Worm (Caenorhabditis elegans) whole organism, young adult: Measurements from ENCODE around the gene nhr-88.

Experiments
- D2030.7 ChIP-seq: fragments of 200-800 bp; sonication (Bioruptor generic); IDR thresholded peaks from 2 replicates; pipeline ENCODE4 v1.3.6; 2022; ENCODE audit warnings: missing genetic modification reagents, missing genetic modification characterization, missing compliant biosample characterization
- F49E8.2 ChIP-seq: sonication (generic microtip); optimal IDR thresholded peaks from 3 replicates; lab custom pipeline; 2017; ENCODE audit warnings: missing genetic modification characterization, mild to moderate bottlenecking, missing compliant biosample characterization, antibody characterized with exemption, moderate library complexity; ENCODE audit not compliant: insufficient read depth
- ZK185.1 ChIP-seq: sonication (generic microtip); optimal IDR thresholded peaks from 2 replicates; lab custom pipeline; 2016; ENCODE audit warnings: mild to moderate bottlenecking, missing genetic modification characterization, missing compliant biosample characterization; ENCODE audit not compliant: poor library complexity, severe bottlenecking
- efl-1 ChIP-seq: fragments of 150-350 bp; optimal IDR thresholded peaks from 2 replicates; lab custom pipeline; 2014; ENCODE audit warnings: missing biosample characterization, missing genetic modification reagents, missing genetic modification characterization
- him-1 ChIP-seq: sonication (generic microtip); optimal IDR thresholded peaks from 2 replicates; lab custom pipeline; 2016; ENCODE audit warnings: missing genotype, missing genetic modification reagents, missing genetic modification characterization, missing compliant biosample characterization
- repo-1 ChIP-seq: sonication (generic microtip); optimal IDR thresholded peaks from 2 replicates; lab custom pipeline; 2017; ENCODE audit warnings: mild to moderate bottlenecking, missing genetic modification characterization, missing compliant biosample characterization
- tbx-9 ChIP-seq: sonication (generic microtip); optimal IDR thresholded peaks from 2 replicates; lab custom pipeline; 2016; ENCODE audit warnings: borderline replicate concordance, missing genetic modification characterization, inconsistent platforms, missing compliant biosample characterization

DNA sequence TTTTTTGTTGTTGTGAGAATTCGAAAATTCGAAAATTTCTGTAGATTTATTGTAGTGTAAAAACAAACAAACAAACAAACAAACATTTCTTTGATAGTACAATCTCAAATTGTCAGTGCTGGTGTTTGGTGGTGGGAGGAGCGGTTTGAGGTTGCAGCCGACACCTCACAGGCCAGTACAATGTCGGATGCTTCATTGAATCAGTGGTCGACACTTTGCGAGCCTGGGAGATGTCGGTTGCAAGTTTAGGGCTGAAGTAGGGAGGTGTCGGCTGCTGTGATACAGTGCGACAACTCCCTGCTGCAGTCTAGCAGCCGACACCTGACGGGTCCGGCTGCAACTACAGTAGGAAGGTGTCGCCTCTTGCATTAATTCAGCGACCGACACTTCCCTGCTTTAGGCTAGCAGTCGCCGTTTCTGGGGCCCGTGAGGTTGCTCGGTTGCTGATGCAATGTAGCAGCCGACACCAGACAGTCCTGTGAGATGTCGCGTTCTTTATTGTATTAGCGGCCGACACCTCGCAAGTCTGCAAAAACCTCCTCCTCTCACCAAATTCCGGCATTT lies 9.6 kb downstream of the nhr-88 start:
- TF ChIP-seq D2030.7 (GFP tag; lab: Robert Waterston, UW) (no peak), repo-1 (tag; lab: Kevin White, UChicago) (no peak), ZK185.1 (tag; lab: Kevin White, UChicago) (no peak), efl-1 (GFP tag; lab: Kevin White, UChicago) (no peak), tbx-9 (tag; lab: Kevin White, UChicago) (no peak), him-1 (tag; lab: Kevin White, UChicago) (no peak), F49E8.2 (tag; lab: Kevin White, UChicago) (no peak)
